Fruit fly (Drosophila melanogaster) whole organism, embryonic: ENCODE results near the gene can.

Source experiments
- Abd-B ChIP-seq: fragments of 200-800 bp; sonication (Bioruptor generic); optimal IDR thresholded peaks from 2 replicates; lab custom pipeline; 2018; ENCODE audit warnings: missing biosample characterization, mild to moderate bottlenecking, missing genetic modification characterization, moderate library complexity
- Adf1 ChIP-seq: fragments of 200-800 bp; sonication (Bioruptor generic); IDR thresholded peaks from 2 replicates; pipeline ENCODE4 v1.3.6; 2022; ENCODE audit warnings: missing biosample characterization, missing genetic modification characterization
- CG10274 ChIP-seq: fragments of 200-800 bp; sonication (Bioruptor generic); optimal IDR thresholded peaks from 3 replicates; lab custom pipeline; 2017; ENCODE audit warnings: missing biosample characterization, mild to moderate bottlenecking, missing genetic modification characterization
- CG11695 ChIP-seq: fragments of 200-800 bp; sonication (Bioruptor generic); IDR thresholded peaks from 3 replicates; pipeline ENCODE4 v1.3.6; 2022; ENCODE audit warnings: missing biosample characterization, missing genetic modification characterization
- CG12391 ChIP-seq: fragments of 200-800 bp; sonication (Bioruptor generic); optimal IDR thresholded peaks from 3 replicates; lab custom pipeline; 2018; ENCODE audit warnings: missing biosample characterization, mild to moderate bottlenecking, missing genetic modification characterization, moderate library complexity
- CG14014 ChIP-seq: fragments of 200-800 bp; sonication (Bioruptor generic); IDR thresholded peaks from 2 replicates; pipeline ENCODE4 v1.3.6; 2022; ENCODE audit warnings: missing biosample characterization, missing genetic modification characterization
- CG14710 ChIP-seq: fragments of 200-800 bp; sonication (Bioruptor generic); optimal IDR thresholded peaks from 3 replicates; lab custom pipeline; 2019; ENCODE audit warnings: missing biosample characterization, mild to moderate bottlenecking, missing genetic modification characterization, moderate library complexity
- CG14860 ChIP-seq: fragments of 200-800 bp; sonication (Bioruptor generic); IDR thresholded peaks from 3 replicates; pipeline ENCODE4 v1.3.6; 2022; ENCODE audit warnings: missing biosample characterization, missing genetic modification characterization; ENCODE audit not compliant: partially characterized antibody
- CG17186 ChIP-seq: fragments of 200-800 bp; sonication (Bioruptor generic); optimal IDR thresholded peaks from 3 replicates; lab custom pipeline; 2017; ENCODE audit warnings: missing biosample characterization, missing genetic modification reagents, missing genetic modification characterization
- CG17328 ChIP-seq: fragments of 200-800 bp; sonication (Bioruptor generic); IDR thresholded peaks from 2 replicates; pipeline ENCODE4 v1.3.6; 2022; ENCODE audit warnings: missing biosample characterization, missing genetic modification characterization
- CG17912 ChIP-seq: fragments of 200-800 bp; sonication (Bioruptor generic); optimal IDR thresholded peaks from 2 replicates; lab custom pipeline; 2018; ENCODE audit warnings: missing biosample characterization, mild to moderate bottlenecking, missing genetic modification characterization
- CG1792 ChIP-seq: fragments of 200-800 bp; sonication (Bioruptor generic); optimal IDR thresholded peaks from 2 replicates; lab custom pipeline; 2016; ENCODE audit warnings: missing biosample characterization, missing genetic modification characterization
- CG18011 ChIP-seq: fragments of 200-800 bp; sonication (Bioruptor generic); optimal IDR thresholded peaks from 2 replicates; lab custom pipeline; 2017; ENCODE audit warnings: missing biosample characterization, missing genetic modification characterization, mild to moderate bottlenecking, moderate library complexity, missing genotype
- CG42726 ChIP-seq: fragments of 200-800 bp; sonication (Bioruptor generic); IDR thresholded peaks from 2 replicates; pipeline ENCODE4 v1.3.6; 2022; ENCODE audit warnings: missing biosample characterization, missing genetic modification characterization; ENCODE audit not compliant: partially characterized antibody
- CG4730 ChIP-seq: fragments of 200-800 bp; sonication (Bioruptor generic); IDR thresholded peaks from 2 replicates; pipeline ENCODE4 v1.3.6; 2022; ENCODE audit warnings: missing biosample characterization, missing genetic modification characterization
- CG6689 ChIP-seq: fragments of 200-800 bp; sonication (Bioruptor generic); IDR thresholded peaks from 2 replicates; pipeline ENCODE4 v1.3.6; 2022; ENCODE audit warnings: missing biosample characterization, missing genetic modification characterization
- CG7357 ChIP-seq: fragments of 200-800 bp; sonication (Bioruptor generic); IDR thresholded peaks from 3 replicates; pipeline ENCODE4 v1.3.6; 2022; ENCODE audit warnings: missing biosample characterization, missing genetic modification characterization
- CG7839 ChIP-seq: fragments of 200-800 bp; sonication (Bioruptor generic); optimal IDR thresholded peaks from 3 replicates; lab custom pipeline; 2018; ENCODE audit warnings: missing biosample characterization, mild to moderate bottlenecking, missing genetic modification characterization, moderate library complexity
- CG7987 ChIP-seq: fragments of 200-800 bp; sonication (Bioruptor generic); optimal IDR thresholded peaks from 2 replicates; lab custom pipeline; 2018; ENCODE audit warnings: missing biosample characterization, mild to moderate bottlenecking, missing genetic modification characterization, moderate library complexity
- CG8290 ChIP-seq, 3 experiments: fragments of 200-800 bp; sonication (Bioruptor generic); optimal IDR thresholded peaks; 2 replicates each; lab custom pipeline; 2016 to 2019; ENCODE audit warnings: missing biosample characterization in 3 of 3, missing genetic modification characterization in 3 of 3, mild to moderate bottlenecking in 2 of 3, moderate library complexity in 1 of 3
- CG9817 ChIP-seq: fragments of 200-800 bp; sonication (Bioruptor generic); optimal IDR thresholded peaks from 2 replicates; lab custom pipeline; 2018; ENCODE audit warnings: missing biosample characterization, mild to moderate bottlenecking, missing genetic modification characterization, moderate library complexity
- Dek ChIP-seq: fragments of 200-800 bp; sonication (Bioruptor generic); optimal IDR thresholded peaks from 3 replicates; lab custom pipeline; 2019; ENCODE audit warnings: missing biosample characterization, mild to moderate bottlenecking, missing genetic modification characterization, moderate library complexity
- Dp ChIP-seq: fragments of 200-800 bp; sonication (Bioruptor generic); optimal IDR thresholded peaks from 2 replicates; lab custom pipeline; 2018; ENCODE audit warnings: missing biosample characterization, mild to moderate bottlenecking, missing genetic modification characterization, moderate library complexity
- ERR ChIP-seq: fragments of 200-800 bp; sonication (Bioruptor generic); optimal IDR thresholded peaks from 2 replicates; lab custom pipeline; 2016; ENCODE audit warnings: missing biosample characterization, missing genetic modification characterization
- Fer2 ChIP-seq: fragments of 200-800 bp; sonication (Bioruptor generic); optimal IDR thresholded peaks from 2 replicates; lab custom pipeline; 2018; ENCODE audit warnings: missing biosample characterization, mild to moderate bottlenecking, missing genetic modification characterization, moderate library complexity
- HLH4C ChIP-seq: fragments of 200-800 bp; sonication (Bioruptor generic); IDR thresholded peaks from 3 replicates; pipeline ENCODE4 v1.3.6; 2022; ENCODE audit warnings: missing biosample characterization, missing genetic modification characterization; ENCODE audit not compliant: partially characterized antibody
- Hmr ChIP-seq: fragments of 200-800 bp; sonication (Bioruptor generic); optimal IDR thresholded peaks from 3 replicates; lab custom pipeline; 2017; ENCODE audit warnings: mild to moderate bottlenecking, missing biosample characterization, missing genetic modification reagents, missing genetic modification characterization
- Kr ChIP-seq: fragments of 200-800 bp; sonication (Bioruptor generic); optimal IDR thresholded peaks from 2 replicates; lab custom pipeline; 2017; ENCODE audit warnings: missing biosample characterization, mild to moderate bottlenecking, missing genetic modification characterization
- Oaz ChIP-seq: fragments of 200-800 bp; sonication (Bioruptor generic); IDR thresholded peaks from 2 replicates; pipeline ENCODE4 v1.3.6; 2022; ENCODE audit warnings: missing biosample characterization, missing genetic modification characterization
- Opbp ChIP-seq: fragments of 200-800 bp; sonication (Bioruptor generic); IDR thresholded peaks from 3 replicates; pipeline ENCODE4 v1.3.6; 2022; ENCODE audit warnings: missing biosample characterization, missing genetic modification characterization; ENCODE audit not compliant: partially characterized antibody
- Vsx1 ChIP-seq: fragments of 200-800 bp; sonication (Bioruptor generic); optimal IDR thresholded peaks from 2 replicates; lab custom pipeline; 2017; ENCODE audit warnings: missing biosample characterization, mild to moderate bottlenecking, missing genetic modification characterization, missing genetic modification reagents
- Xbp1 ChIP-seq: fragments of 200-800 bp; sonication (Bioruptor generic); optimal IDR thresholded peaks from 3 replicates; lab custom pipeline; 2016; ENCODE audit warnings: missing biosample characterization, mild to moderate bottlenecking, missing genetic modification characterization
- ap ChIP-seq: fragments of 200-800 bp; sonication (Bioruptor generic); IDR thresholded peaks from 2 replicates; pipeline ENCODE4 v1.3.6; 2022; ENCODE audit warnings: missing biosample characterization, missing genetic modification characterization
- ase ChIP-seq: fragments of 200-800 bp; sonication (Bioruptor generic); IDR thresholded peaks from 3 replicates; pipeline ENCODE4 v1.3.6; 2022; ENCODE audit warnings: missing biosample characterization, missing genetic modification characterization
- chif ChIP-seq, 2 experiments: fragments of 200-800 bp; sonication (Bioruptor generic); optimal IDR thresholded peaks; 3 replicates each; lab custom pipeline; 2016; ENCODE audit warnings: missing biosample characterization in 2 of 2, missing genetic modification characterization in 2 of 2
- chinmo ChIP-seq: fragments of 200-800 bp; sonication (Bioruptor generic); IDR thresholded peaks from 4 replicates; pipeline ENCODE4 v1.3.6; 2022; ENCODE audit warnings: missing biosample characterization, missing genetic modification characterization; ENCODE audit not compliant: partially characterized antibody
- fd102C ChIP-seq: fragments of 200-800 bp; sonication (Bioruptor generic); optimal IDR thresholded peaks from 2 replicates; lab custom pipeline; 2018; ENCODE audit warnings: missing biosample characterization, mild to moderate bottlenecking, missing genetic modification characterization, moderate library complexity
- gem ChIP-seq: fragments of 200-800 bp; sonication (Bioruptor generic); optimal IDR thresholded peaks from 2 replicates; lab custom pipeline; 2019; ENCODE audit warnings: missing biosample characterization, mild to moderate bottlenecking, missing genetic modification characterization, moderate library complexity
- gfzf ChIP-seq: fragments of 200-800 bp; sonication (Bioruptor generic); optimal IDR thresholded peaks from 2 replicates; lab custom pipeline; 2016; ENCODE audit warnings: missing biosample characterization, mild to moderate bottlenecking, missing genetic modification characterization, moderate library complexity
- grn ChIP-seq: fragments of 200-800 bp; sonication (Bioruptor generic); optimal IDR thresholded peaks from 3 replicates; lab custom pipeline; 2017; ENCODE audit warnings: missing biosample characterization, missing genetic modification characterization
- ken ChIP-seq: fragments of 200-800 bp; sonication (Bioruptor generic); IDR thresholded peaks from 3 replicates; pipeline ENCODE4 v1.3.6; 2022; ENCODE audit warnings: missing biosample characterization, missing genetic modification characterization
- knrl ChIP-seq: fragments of 200-800 bp; sonication (Bioruptor generic); IDR thresholded peaks from 3 replicates; pipeline ENCODE4 v1.3.6; 2022; ENCODE audit warnings: missing biosample characterization, missing genetic modification characterization; ENCODE audit not compliant: partially characterized antibody
- nmo ChIP-seq: fragments of 200-800 bp; sonication (Bioruptor generic); optimal IDR thresholded peaks from 2 replicates; lab custom pipeline; 2018; ENCODE audit warnings: missing biosample characterization, mild to moderate bottlenecking, missing genetic modification characterization, moderate library complexity
- pb ChIP-seq: fragments of 200-800 bp; sonication (Bioruptor generic); optimal IDR thresholded peaks from 3 replicates; lab custom pipeline; 2016; ENCODE audit warnings: missing biosample characterization, missing genetic modification characterization
- pros ChIP-seq: fragments of 200-800 bp; sonication (Bioruptor generic); optimal IDR thresholded peaks from 3 replicates; lab custom pipeline; 2019; ENCODE audit warnings: missing biosample characterization, mild to moderate bottlenecking, missing genetic modification characterization, moderate library complexity
- pzg ChIP-seq: fragments of 200-800 bp; sonication (Bioruptor generic); optimal IDR thresholded peaks from 3 replicates; lab custom pipeline; 2018; ENCODE audit warnings: missing biosample characterization, mild to moderate bottlenecking, missing genetic modification characterization, moderate library complexity
- slbo ChIP-seq: fragments of 200-800 bp; sonication (Bioruptor generic); IDR thresholded peaks from 2 replicates; pipeline ENCODE4 v1.3.6; 2022; ENCODE audit warnings: missing biosample characterization, missing genetic modification characterization
- tup ChIP-seq: fragments of 200-800 bp; sonication (Bioruptor generic); optimal IDR thresholded peaks from 2 replicates; lab custom pipeline; 2016; ENCODE audit warnings: missing biosample characterization, mild to moderate bottlenecking, missing genetic modification characterization, moderate library complexity
- zfh2 ChIP-seq: fragments of 200-800 bp; sonication (Bioruptor generic); optimal IDR thresholded peaks from 2 replicates; lab custom pipeline; 2016; ENCODE audit warnings: missing biosample characterization, missing genetic modification characterization

The can gene

DNA sequence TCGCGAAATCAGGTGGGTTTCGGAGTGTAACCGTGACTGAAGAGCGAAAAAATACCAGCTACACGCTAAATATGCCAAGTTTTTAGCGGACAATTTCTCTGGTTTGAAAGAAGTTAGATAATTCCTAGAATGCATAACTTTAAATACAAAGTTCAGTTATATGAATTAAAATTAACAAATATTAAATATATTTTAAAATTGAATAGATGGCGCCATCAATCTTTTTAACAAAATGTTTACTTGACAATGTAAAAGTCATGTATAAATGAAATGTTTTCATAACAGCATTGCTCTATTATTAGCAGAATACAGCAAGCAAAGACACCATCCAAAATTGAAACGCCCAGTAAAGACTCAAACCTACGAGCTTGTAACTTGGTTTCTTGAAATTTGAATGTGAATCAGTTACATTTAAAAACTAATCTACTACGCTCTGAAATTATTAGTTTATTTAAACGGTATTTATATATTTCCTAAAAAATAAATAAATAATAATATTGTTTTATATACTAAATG is 41.6 kb downstream of the can start, which contains the start of gene scramb1 (continued):
- TF ChIP-seq CG7987 (no peak), CG17328 (no peak), Abd-B (no peak), grn (GFP tag; lab: Kevin White, UChicago) (no peak), pzg (peak; percentile 37), CG7839 (tag; lab: Kevin White, UChicago) (no peak), CG18011 (no peak), Fer2 (no peak), pb (GFP tag; lab: Kevin White, UChicago) (no peak), Hmr (GFP tag; lab: Kevin White, UChicago) (peak; percentile 23), Oaz (GFP tag; lab: Robert Waterston, UW) (no peak), zfh2 (GFP tag; lab: Kevin White, UChicago) (no peak), gfzf (GFP tag; lab: Kevin White, UChicago) (peak; percentile 68), Dp (GFP tag; lab: Kevin White, UChicago) (peak; percentile 1), knrl (peak; percentile 25; the same call in 1 of the 3 replicates), fd102C (GFP tag; lab: Kevin White, UChicago) (no peak), CG10274 (no peak), Adf1 (GFP tag; lab: Robert Waterston, UW) (no peak), CG4730 (GFP tag; lab: Robert Waterston, UW) (no peak), tup (GFP tag; lab: Kevin White, UChicago) (no peak), ken (GFP tag; lab: Robert Waterston, UW) (no peak), CG12391 (tag; lab: Kevin White, UChicago) (no peak), nmo (GFP tag; lab: Kevin White, UChicago) (peak; percentile 20), Vsx1 (GFP tag; lab: Kevin White, UChicago) (no peak), CG1792 (no peak), Xbp1 (GFP tag; lab: Kevin White, UChicago) (no peak), chinmo (GFP tag; lab: Robert Waterston, UW) (no peak), Opbp (peak; percentile 34; the same call in 1 of the 3 replicates), Kr (GFP tag; lab: Kevin White, UChicago) (no peak), pros (GFP tag; lab: Kevin White, UChicago) (no peak), chif (GFP tag; optimal IDR thresholded peaks at IDR 0.05; lab: Kevin White, UChicago) (no peak), HLH4C (GFP tag; lab: Robert Waterston, UW) (no peak), gem (tag; lab: Kevin White, UChicago) (no peak), CG17186 (GFP tag; lab: Kevin White, UChicago) (peak; percentile 17), CG11695 (GFP tag; lab: Robert Waterston, UW) (no peak), CG17912 (no peak), slbo (GFP tag; lab: Robert Waterston, UW) (no peak; the same call in 1 of the 2 replicates), CG6689 (GFP tag; lab: Robert Waterston, UW) (no peak), CG42726 (GFP tag; lab: Robert Waterston, UW) (no peak), ERR (GFP tag; lab: Kevin White, UChicago) (no peak), CG14860 (GFP tag; lab: Robert Waterston, UW) (no peak), CG14710 (tag; lab: Kevin White, UChicago) (peak; percentile 20), CG8290 (GFP tag; optimal IDR thresholded peaks at IDR 0.05; lab: Kevin White, UChicago) (no peak), CG8290 (tag; optimal IDR thresholded peaks at IDR 0.05; lab: Kevin White, UChicago) (no peak), ap (GFP tag; lab: Robert Waterston, UW) (no peak), CG14014 (no peak), Dek (no peak), CG7357 (GFP tag; lab: Robert Waterston, UW) (no peak), ase (GFP tag; lab: Robert Waterston, UW) (no peak), CG9817 (tag; lab: Kevin White, UChicago) (no peak)
